Fruit fly (Drosophila melanogaster) whole organism, prepupa: ENCODE results near the gene Sik2.

Experiments
- CG10631 ChIP-seq: fragments of 200-800 bp; sonication (Bioruptor generic); optimal IDR thresholded peaks from 2 replicates; lab custom pipeline; 2016; ENCODE audit warnings: missing biosample characterization, missing genetic modification characterization
- CG10669 ChIP-seq: fragments of 200-800 bp; sonication (Bioruptor generic); optimal IDR thresholded peaks from 3 replicates; lab custom pipeline; 2018; ENCODE audit warnings: missing biosample characterization, mild to moderate bottlenecking, missing genetic modification characterization, moderate library complexity
- CG11294 ChIP-seq: fragments of 200-800 bp; sonication (Bioruptor generic); IDR thresholded peaks from 2 replicates; pipeline ENCODE4 v1.3.6; 2022; ENCODE audit warnings: missing biosample characterization, missing genetic modification characterization
- CG11762 ChIP-seq: fragments of 200-800 bp; sonication (Bioruptor generic); optimal IDR thresholded peaks from 3 replicates; lab custom pipeline; 2016; ENCODE audit warnings: missing biosample characterization, missing genetic modification characterization; ENCODE audit not compliant: insufficient read depth
- CG1621 ChIP-seq: fragments of 200-800 bp; sonication (Bioruptor generic); optimal IDR thresholded peaks from 3 replicates; lab custom pipeline; 2018; ENCODE audit warnings: missing biosample characterization, mild to moderate bottlenecking, missing genetic modification characterization
- CG32006 ChIP-seq: fragments of 200-800 bp; sonication (Bioruptor generic); optimal IDR thresholded peaks from 3 replicates; lab custom pipeline; 2017; ENCODE audit warnings: missing biosample characterization, mild to moderate bottlenecking, missing genetic modification characterization
- CG34406 ChIP-seq: fragments of 200-800 bp; sonication (Bioruptor generic); optimal IDR thresholded peaks from 3 replicates; lab custom pipeline; 2016; ENCODE audit warnings: missing biosample characterization, missing genetic modification characterization
- CG4318 ChIP-seq: fragments of 200-800 bp; sonication (Bioruptor generic); optimal IDR thresholded peaks from 3 replicates; lab custom pipeline; 2017; ENCODE audit warnings: missing biosample characterization, mild to moderate bottlenecking, missing genetic modification characterization
- CG6163 ChIP-seq: fragments of 200-800 bp; sonication (Bioruptor generic); IDR thresholded peaks from 3 replicates; pipeline ENCODE4 v1.3.6; 2022; ENCODE audit warnings: missing biosample characterization, missing genetic modification characterization
- CG6276 ChIP-seq: fragments of 200-800 bp; sonication (Bioruptor generic); optimal IDR thresholded peaks from 2 replicates; lab custom pipeline; 2017; ENCODE audit warnings: missing biosample characterization, mild to moderate bottlenecking, missing genetic modification characterization
- CG6792 ChIP-seq: fragments of 200-800 bp; sonication (Bioruptor generic); optimal IDR thresholded peaks from 3 replicates; lab custom pipeline; 2016; ENCODE audit warnings: missing biosample characterization, missing genetic modification characterization
- CG6808 ChIP-seq: fragments of 200-800 bp; sonication (Bioruptor generic); optimal IDR thresholded peaks from 3 replicates; lab custom pipeline; 2017; ENCODE audit warnings: missing biosample characterization, missing genetic modification characterization, mild to moderate bottlenecking, moderate library complexity, missing genetic modification reagents
- CG7368 ChIP-seq: fragments of 200-800 bp; sonication (Bioruptor generic); optimal IDR thresholded peaks from 3 replicates; lab custom pipeline; 2016; ENCODE audit warnings: missing biosample characterization, missing genetic modification characterization
- Eip78C ChIP-seq: fragments of 200-800 bp; sonication (Bioruptor generic); peaks from one replicate; lab custom pipeline; 2016; ENCODE audit warnings: missing biosample characterization, missing genetic modification characterization
- Eip93F ChIP-seq: fragments of 200-800 bp; sonication (Bioruptor generic); optimal IDR thresholded peaks from 2 replicates; lab custom pipeline; 2016; ENCODE audit warnings: missing biosample characterization, mild to moderate bottlenecking, missing genetic modification characterization
- Gug ChIP-seq: fragments of 200-800 bp; sonication (Bioruptor generic); IDR thresholded peaks from 2 replicates; pipeline ENCODE4 v1.3.6; 2022; ENCODE audit warnings: missing biosample characterization, missing genetic modification characterization
- Hr38 ChIP-seq: sonication (Bioruptor generic); optimal IDR thresholded peaks from 2 replicates; lab custom pipeline; 2016; ENCODE audit warnings: missing biosample characterization, missing genetic modification characterization
- Hr39 ChIP-seq: fragments of 200-800 bp; sonication (Bioruptor generic); optimal IDR thresholded peaks from 2 replicates; lab custom pipeline; 2016; ENCODE audit warnings: missing biosample characterization, missing genetic modification characterization
- Hr4 ChIP-seq: fragments of 200-800 bp; sonication (Bioruptor generic); optimal IDR thresholded peaks from 3 replicates; lab custom pipeline; 2016; ENCODE audit warnings: missing biosample characterization, missing genetic modification characterization
- Lpt ChIP-seq: fragments of 200-800 bp; sonication (Bioruptor generic); optimal IDR thresholded peaks from 3 replicates; lab custom pipeline; 2016; ENCODE audit warnings: missing biosample characterization, missing genetic modification characterization
- Met ChIP-seq: fragments of 200-800 bp; sonication (Bioruptor generic); optimal IDR thresholded peaks from 3 replicates; lab custom pipeline; 2016; ENCODE audit warnings: missing biosample characterization, missing genetic modification characterization
- Sox14 ChIP-seq: fragments of 200-800 bp; sonication (Bioruptor generic); optimal IDR thresholded peaks from 3 replicates; lab custom pipeline; 2016; ENCODE audit warnings: missing biosample characterization, missing genetic modification characterization
- Sox15 ChIP-seq: fragments of 200-800 bp; sonication (Bioruptor generic); optimal IDR thresholded peaks from 3 replicates; lab custom pipeline; 2016; ENCODE audit warnings: missing biosample characterization, missing genetic modification characterization
- acj6 ChIP-seq: fragments of 200-800 bp; sonication (Bioruptor generic); optimal IDR thresholded peaks from 3 replicates; lab custom pipeline; 2016; ENCODE audit warnings: missing biosample characterization, missing genetic modification characterization
- cyc ChIP-seq: fragments of 200-800 bp; sonication (Bioruptor generic); optimal IDR thresholded peaks from 3 replicates; lab custom pipeline; 2016; ENCODE audit warnings: missing biosample characterization, missing genetic modification characterization
- dac ChIP-seq: fragments of 200-800 bp; sonication (Bioruptor generic); optimal IDR thresholded peaks from 2 replicates; lab custom pipeline; 2017; ENCODE audit warnings: missing biosample characterization, mild to moderate bottlenecking, missing genetic modification characterization
- eg ChIP-seq: fragments of 200-800 bp; sonication (Bioruptor generic); IDR thresholded peaks from 3 replicates; pipeline ENCODE4 v1.3.6; 2022; ENCODE audit warnings: missing biosample characterization, missing genetic modification characterization
- esn ChIP-seq: fragments of 200-800 bp; sonication (Bioruptor generic); optimal IDR thresholded peaks from 2 replicates; lab custom pipeline; 2016; ENCODE audit warnings: missing biosample characterization, mild to moderate bottlenecking, missing genetic modification characterization, moderate library complexity
- fd85E ChIP-seq: fragments of 200-800 bp; sonication (Bioruptor generic); optimal IDR thresholded peaks from 3 replicates; lab custom pipeline; 2016; ENCODE audit warnings: missing biosample characterization, missing genetic modification characterization
- fkh ChIP-seq: fragments of 200-800 bp; sonication (Bioruptor generic); optimal IDR thresholded peaks from 3 replicates; lab custom pipeline; 2017; ENCODE audit warnings: missing biosample characterization, mild to moderate bottlenecking, missing genetic modification characterization, moderate library complexity
- lz ChIP-seq: fragments of 200-800 bp; sonication (Bioruptor generic); optimal IDR thresholded peaks from 3 replicates; lab custom pipeline; 2016; ENCODE audit warnings: missing biosample characterization, missing genetic modification characterization
- net ChIP-seq: fragments of 200-800 bp; sonication (Bioruptor generic); optimal IDR thresholded peaks from 3 replicates; lab custom pipeline; 2016; ENCODE audit warnings: missing biosample characterization, missing genetic modification characterization
- salr ChIP-seq, 2 experiments: fragments of 200-800 bp; sonication (Bioruptor generic); optimal IDR thresholded peaks; 3 replicates each; lab custom pipeline; 2016 to 2018; ENCODE audit warnings: missing biosample characterization in 2 of 2, missing genetic modification characterization in 2 of 2, mild to moderate bottlenecking in 1 of 2
- spab ChIP-seq: fragments of 200-800 bp; sonication (Bioruptor generic); optimal IDR thresholded peaks from 2 replicates; lab custom pipeline; 2017; ENCODE audit warnings: missing biosample characterization, mild to moderate bottlenecking, missing genetic modification characterization, missing genetic modification reagents
- svp ChIP-seq: fragments of 200-800 bp; sonication (Bioruptor generic); peaks from one replicate; lab custom pipeline; 2016; ENCODE audit warnings: missing biosample characterization, missing genetic modification characterization
- vri ChIP-seq: fragments of 200-800 bp; sonication (Bioruptor generic); optimal IDR thresholded peaks from 3 replicates; lab custom pipeline; 2016; ENCODE audit warnings: missing biosample characterization, mild to moderate bottlenecking, missing genetic modification characterization

The Sik2 gene

dm6 chrX:2050070-2050899, 11.4 kb downstream of the Sik2 start, which contains the start of gene moody (continued):
- TF ChIP-seq CG10631 (GFP tag; lab: Kevin White, UChicago) = peak; percentile 84
- peak; percentile 97 for TF ChIP-seq Eip78C (GFP tag; lab: Kevin White, UChicago)
- peak; percentile 93 for TF ChIP-seq Hr39
- TF ChIP-seq acj6 = peak; percentile 90
- peak; percentile 94 for TF ChIP-seq vri (GFP tag; lab: Kevin White, UChicago)
- peak; percentile 91 for TF ChIP-seq CG1621 (tag; lab: Kevin White, UChicago)
- TF ChIP-seq spab (GFP tag; lab: Kevin White, UChicago) = peak; percentile 82
- TF ChIP-seq Hr38 (GFP tag; lab: Kevin White, UChicago) = peak; percentile 86
- peak; percentile 74 for TF ChIP-seq Eip93F
- TF ChIP-seq Gug (GFP tag; lab: Robert Waterston, UW) = peak; percentile 95
- TF ChIP-seq fd85E = peak; percentile 83
- TF ChIP-seq Lpt (GFP tag; lab: Kevin White, UChicago) = peak; percentile 92
- TF ChIP-seq CG10669 (GFP tag; lab: Kevin White, UChicago) = peak; percentile 90
- TF ChIP-seq CG32006 (GFP tag; lab: Kevin White, UChicago) = peak; percentile 94
- peak; percentile 95 for TF ChIP-seq CG11294 (GFP tag; lab: Robert Waterston, UW)

- no peak for TF ChIP-seq net
- no peak for TF ChIP-seq esn (GFP tag; lab: Kevin White, UChicago)
- no peak for TF ChIP-seq dac (GFP tag; lab: Kevin White, UChicago)
- no peak for TF ChIP-seq CG6792 (GFP tag; lab: Kevin White, UChicago)
- peak; percentile 33 for TF ChIP-seq Eip78C (GFP tag; lab: Kevin White, UChicago)
- no peak for TF ChIP-seq Hr38 (GFP tag; lab: Kevin White, UChicago)
- no peak for TF ChIP-seq Hr4 (GFP tag; lab: Kevin White, UChicago)
- no peak for TF ChIP-seq Hr39
- no peak for TF ChIP-seq eg (GFP tag; lab: Robert Waterston, UW)
- no peak for TF ChIP-seq CG34406 (GFP tag; lab: Kevin White, UChicago)
- no peak for TF ChIP-seq CG7368 (GFP tag; lab: Kevin White, UChicago)
- no peak for TF ChIP-seq CG11762 (GFP tag; lab: Kevin White, UChicago)
- TF ChIP-seq CG4318 (GFP tag; lab: Kevin White, UChicago) = no peak
- TF ChIP-seq CG6276 (GFP tag; lab: Kevin White, UChicago) = no peak
- no peak for TF ChIP-seq Sox14 (GFP tag; lab: Kevin White, UChicago)
- TF ChIP-seq CG6808 (GFP tag; lab: Kevin White, UChicago) = no peak
- TF ChIP-seq Eip93F = no peak
- peak; percentile 70 for TF ChIP-seq svp (GFP tag; lab: Kevin White, UChicago)
- TF ChIP-seq cyc = no peak
- no peak for TF ChIP-seq CG10669 (GFP tag; lab: Kevin White, UChicago)
- peak; percentile 87 for TF ChIP-seq vri (GFP tag; lab: Kevin White, UChicago)
- TF ChIP-seq Lpt (GFP tag; lab: Kevin White, UChicago) = no peak
- no peak for TF ChIP-seq lz (GFP tag; lab: Kevin White, UChicago)
- no peak for TF ChIP-seq CG6163 (GFP tag; lab: Robert Waterston, UW)
- TF ChIP-seq salr (GFP tag; optimal IDR thresholded peaks at IDR 0.05; lab: Kevin White, UChicago) = no peak
- TF ChIP-seq CG10631 (GFP tag; lab: Kevin White, UChicago) = no peak
- no peak for TF ChIP-seq Sox15 (GFP tag; lab: Kevin White, UChicago)
- peak; percentile 31 for TF ChIP-seq Met
- TF ChIP-seq fkh = peak; percentile 51
Observed at dm6 chrX:2048778-2049686, 12.7 kb downstream of the Sik2 start.
